Worm (Caenorhabditis elegans) whole organism, L4 larva: ENCODE data around the gene zmp-1.

Experiments
- F44E2.7 ChIP-seq: fragments of 200-800 bp; sonication (Bioruptor generic); IDR thresholded peaks from 2 replicates; pipeline ENCODE4 v2.1.2; 2022; ENCODE audit warnings: missing genetic modification characterization, missing compliant biosample characterization
- T26A8.4 ChIP-seq: fragments of 200-800 bp; sonication (Bioruptor generic); IDR thresholded peaks from 2 replicates; pipeline ENCODE4 v1.3.6; 2022; ENCODE audit warnings: missing genetic modification characterization, missing compliant biosample characterization
- aha-1 ChIP-seq: fragments of 150-350 bp; peaks from one replicate; lab custom pipeline; 2014; ENCODE audit warnings: missing biosample characterization, missing genetic modification characterization
- ama-1 ChIP-seq: fragments of 150-350 bp; optimal IDR thresholded peaks from 2 replicates; lab custom pipeline; 2014; ENCODE audit warnings: inconsistent platforms, mixed read lengths
- arid-1 ChIP-seq: fragments of 200-800 bp; sonication (Bioruptor generic); conservative IDR thresholded peaks from 2 replicates; pipeline ENCODE4 v1.3.6; 2022; ENCODE audit warnings: missing genetic modification reagents, missing genetic modification characterization, missing compliant biosample characterization
- ceh-20 ChIP-seq: fragments of 200-800 bp; sonication (Bioruptor generic); IDR thresholded peaks from 2 replicates; pipeline ENCODE4 v1.3.6; 2022; ENCODE audit warnings: missing genetic modification reagents, missing genetic modification characterization, missing compliant biosample characterization
- ceh-32 ChIP-seq: sonication (generic microtip); optimal IDR thresholded peaks from 2 replicates; lab custom pipeline; 2016; ENCODE audit warnings: mild to moderate bottlenecking, missing genetic modification characterization, missing compliant biosample characterization; ENCODE audit not compliant: poor library complexity
- ceh-82 ChIP-seq: sonication (generic microtip); optimal IDR thresholded peaks from 2 replicates; lab custom pipeline; 2017; ENCODE audit warnings: missing biosample characterization, missing genetic modification characterization
- daf-16 ChIP-seq, 3 experiments: sonication (generic microtip); optimal IDR thresholded peaks; 2 replicates each; lab custom pipeline; 2016 to 2017; ENCODE audit warnings: missing genetic modification characterization in 3 of 3, missing genetic modification reagents in 3 of 3, mild to moderate bottlenecking in 2 of 3, missing compliant biosample characterization in 2 of 3, missing biosample characterization in 1 of 3, moderate library complexity in 1 of 3
- dpl-1 ChIP-seq: fragments of 150-350 bp; optimal IDR thresholded peaks from 2 replicates; lab custom pipeline; 2014; ENCODE audit warnings: missing biosample characterization, missing genetic modification reagents, missing genetic modification characterization
- duxl-1 ChIP-seq: sonication (generic microtip); optimal IDR thresholded peaks from 2 replicates; lab custom pipeline; 2016; ENCODE audit warnings: mild to moderate bottlenecking, missing genetic modification characterization, moderate library complexity, missing compliant biosample characterization; ENCODE audit not compliant: poor library complexity
- egl-43 ChIP-seq: fragments of 200-800 bp; sonication (Bioruptor generic); IDR thresholded peaks from 2 replicates; pipeline ENCODE4 v1.3.6; 2022; ENCODE audit warnings: missing genetic modification reagents, missing genetic modification characterization, missing compliant biosample characterization
- fkh-10 ChIP-seq: fragments of 150-350 bp; optimal IDR thresholded peaks from 2 replicates; lab custom pipeline; 2014; ENCODE audit warnings: missing biosample characterization, missing genetic modification reagents, missing genetic modification characterization
- hif-1 ChIP-seq, 2 experiments: sonication (generic microtip); optimal IDR thresholded peaks; 2 replicates each; lab custom pipeline; 2016 to 2017; ENCODE audit warnings: missing compliant biosample characterization in 2 of 2, missing genetic modification characterization in 2 of 2, missing genetic modification reagents in 2 of 2, missing genotype in 2 of 2, mild to moderate bottlenecking in 1 of 2
- hlh-11 ChIP-seq: fragments of 200-800 bp; sonication (Bioruptor generic); optimal IDR thresholded peaks from 2 replicates; lab custom pipeline; 2018; ENCODE audit warnings: mild to moderate bottlenecking, missing genetic modification characterization, missing compliant biosample characterization
- hlh-30 ChIP-seq: sonication (generic microtip); optimal IDR thresholded peaks from 2 replicates; lab custom pipeline; 2017; ENCODE audit warnings: antibody characterized with exemption, mild to moderate bottlenecking, missing genetic modification characterization, missing compliant biosample characterization; ENCODE audit not compliant: insufficient read depth
- lin-13 ChIP-seq: fragments of 150-350 bp; optimal IDR thresholded peaks from 2 replicates; lab custom pipeline; 2014; ENCODE audit warnings: missing biosample characterization, missing genetic modification reagents, missing genetic modification characterization
- lin-15B ChIP-seq: fragments of 150-350 bp; sonication (generic microtip); optimal IDR thresholded peaks from 3 replicates; lab custom pipeline; 2014; ENCODE audit warnings: missing biosample characterization, missing genetic modification characterization
- lsy-2 ChIP-seq, 2 experiments: fragments of 150-350 bp in 1 of 2; sonication (generic microtip) in 1 of 2; optimal IDR thresholded peaks; 2 replicates each; lab custom pipeline; 2014 to 2017; ENCODE audit warnings: missing biosample characterization in 2 of 2, missing genetic modification characterization in 2 of 2
- madf-9 ChIP-seq: fragments of 200-800 bp; sonication (Bioruptor generic); conservative IDR thresholded peaks from 2 replicates; pipeline ENCODE4 v1.3.6; 2022; ENCODE audit warnings: missing genetic modification reagents, missing genetic modification characterization, missing compliant biosample characterization
- mdl-1 ChIP-seq, 2 experiments: fragments of 150-350 bp in 1 of 2; sonication (generic microtip) in 1 of 2; optimal IDR thresholded peaks; 2 replicates each; lab custom pipeline; 2014 to 2017; ENCODE audit warnings: missing biosample characterization in 2 of 2, missing genetic modification characterization in 2 of 2
- mes-2 ChIP-seq: sonication (generic microtip); optimal IDR thresholded peaks from 2 replicates; lab custom pipeline; 2016; ENCODE audit warnings: missing genotype, mild to moderate bottlenecking, missing genetic modification characterization, missing compliant biosample characterization; ENCODE audit not compliant: poor library complexity, severe bottlenecking
- nhr-111 ChIP-seq: fragments of 200-800 bp; sonication (Bioruptor generic); optimal IDR thresholded peaks from 2 replicates; lab custom pipeline; 2018; ENCODE audit warnings: mild to moderate bottlenecking, missing genetic modification characterization, missing compliant biosample characterization
- nhr-25 ChIP-seq: sonication (generic microtip); optimal IDR thresholded peaks from 2 replicates; lab custom pipeline; 2017; ENCODE audit warnings: missing genetic modification characterization, mild to moderate bottlenecking, missing compliant biosample characterization, antibody characterized with exemption, moderate library complexity, borderline replicate concordance; ENCODE audit not compliant: insufficient read depth
- nhr-42 ChIP-seq: fragments of 200-800 bp; sonication (Bioruptor generic); IDR thresholded peaks from 2 replicates; pipeline ENCODE4 v1.3.6; 2022; ENCODE audit warnings: missing genetic modification characterization, missing compliant biosample characterization
- nhr-48 ChIP-seq: sonication (generic microtip); optimal IDR thresholded peaks from 2 replicates; lab custom pipeline; 2016; ENCODE audit warnings: mild to moderate bottlenecking, missing genetic modification characterization, missing compliant biosample characterization
- nhr-77 ChIP-seq: fragments of 150-350 bp; optimal IDR thresholded peaks from 2 replicates; lab custom pipeline; 2014; ENCODE audit warnings: missing biosample characterization, missing genetic modification characterization
- php-3 ChIP-seq: fragments of 200-800 bp; sonication (Bioruptor generic); IDR thresholded peaks from 2 replicates; pipeline ENCODE4 v1.3.6; 2022; ENCODE audit warnings: missing genetic modification reagents, missing genetic modification characterization, missing compliant biosample characterization
- rbr-2 ChIP-seq: sonication (generic microtip); optimal IDR thresholded peaks from 2 replicates; lab custom pipeline; 2016; ENCODE audit warnings: missing genotype, missing genetic modification characterization, missing compliant biosample characterization
- set-16 ChIP-seq: fragments of 200-800 bp; sonication (Bioruptor generic); IDR thresholded peaks from 2 replicates; pipeline ENCODE4 v1.3.6; 2022; ENCODE audit warnings: missing genetic modification reagents, missing genetic modification characterization, missing compliant biosample characterization
- skn-1 ChIP-seq: fragments of 150-350 bp; optimal IDR thresholded peaks from 2 replicates; lab custom pipeline; 2014; ENCODE audit warnings: missing biosample characterization, missing genetic modification characterization
- snpc-1.2 ChIP-seq: fragments of 200-800 bp; sonication (Bioruptor generic); IDR thresholded peaks from 2 replicates; pipeline ENCODE4 v1.3.6; 2022; ENCODE audit warnings: missing genetic modification reagents, missing genetic modification characterization, missing compliant biosample characterization
- tra-1 ChIP-seq: fragments of 200-800 bp; sonication (Bioruptor generic); IDR thresholded peaks from 2 replicates; pipeline ENCODE4 v1.3.6; 2022; ENCODE audit warnings: missing genetic modification reagents, missing genetic modification characterization, missing compliant biosample characterization
- unc-62 ChIP-seq, 3 experiments: fragments of 150-350 bp in 1 of 3; sonication (generic microtip); optimal IDR thresholded peaks in 2 of 3; peaks in 1 of 3; 1 replicate in 1 of 3; 2 replicates in 2 of 3; lab custom pipeline; 2014 to 2017; ENCODE audit warnings: missing biosample characterization in 3 of 3, missing genetic modification characterization in 3 of 3, missing genetic modification reagents in 3 of 3, missing genotype in 1 of 3
- zag-1 ChIP-seq: fragments of 150-350 bp; optimal IDR thresholded peaks from 2 replicates; lab custom pipeline; 2014; ENCODE audit warnings: missing biosample characterization, missing genetic modification characterization
- zip-11 ChIP-seq: fragments of 200-800 bp; sonication (Bioruptor generic); IDR thresholded peaks from 2 replicates; pipeline ENCODE4 v1.3.6; 2022; ENCODE audit warnings: missing genetic modification characterization, missing compliant biosample characterization
- ztf-11 ChIP-seq: fragments of 150-350 bp; optimal IDR thresholded peaks from 2 replicates; lab custom pipeline; 2014; ENCODE audit warnings: missing biosample characterization, missing genetic modification characterization

zmp-1 gene

DNA sequence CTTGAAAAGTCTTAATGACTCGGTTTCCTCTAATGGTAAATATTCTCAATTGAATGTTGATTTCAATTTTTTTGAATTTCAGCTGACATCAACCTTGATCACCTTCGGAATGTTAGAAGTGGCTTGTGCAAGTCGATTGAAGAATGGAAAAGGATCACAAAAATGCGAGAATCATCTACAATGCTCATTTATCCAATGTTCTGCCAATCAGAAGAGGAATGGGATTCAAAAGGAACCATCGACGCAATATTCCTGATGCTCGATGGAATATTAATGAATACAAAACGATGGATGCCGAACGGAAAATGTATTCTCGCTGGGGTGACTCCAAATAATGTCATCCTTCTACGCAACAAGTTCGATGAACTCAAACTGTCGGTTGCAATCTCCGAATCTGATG is 28.8 kb upstream of the zmp-1 start:
- no peak for TF ChIP-seq lsy-2 (tag; optimal IDR thresholded peaks at IDR 0.05; lab: Kevin White, UChicago)
- peak; percentile 96 for TF ChIP-seq aha-1
- no peak for TF ChIP-seq nhr-48 (tag; lab: Kevin White, UChicago)
- no peak for TF ChIP-seq ceh-32 (tag; lab: Kevin White, UChicago)
- TF ChIP-seq ztf-11 (tag; lab: Kevin White, UChicago), result no peak
- TF ChIP-seq, all 104 proteins: peak for 1

DNA sequence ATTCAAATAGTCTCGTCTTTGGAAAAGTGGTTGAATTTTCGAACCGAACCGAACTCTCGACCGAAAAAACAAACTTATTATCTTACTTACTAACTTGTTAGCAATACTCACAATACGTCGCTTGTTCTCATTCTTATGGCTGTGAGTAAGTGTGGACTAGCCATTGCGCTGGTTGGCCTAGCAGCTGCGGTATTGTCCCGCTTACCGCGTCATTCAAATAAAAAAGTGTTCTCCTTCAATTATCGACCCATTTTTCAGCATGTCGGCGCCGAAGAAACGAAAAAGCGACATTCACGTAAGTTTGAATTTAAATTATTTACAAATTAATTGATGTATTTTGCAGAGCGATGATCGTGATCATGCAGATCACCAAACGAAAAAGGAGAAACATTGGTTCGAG is 26.3 kb upstream of the zmp-1 start:
- TF ChIP-seq dpl-1 (GFP tag; lab: Kevin White, UChicago) (peak; percentile 2), nhr-111 (GFP tag; lab: Kevin White, UChicago) (no peak), ceh-82 (tag; lab: Kevin White, UChicago) (no peak), nhr-42 (GFP tag; lab: Robert Waterston, UW) (no peak), rbr-2 (tag; lab: Kevin White, UChicago) (no peak), ceh-20 (GFP tag; lab: Robert Waterston, UW) (no peak), mes-2 (tag; lab: Kevin White, UChicago) (peak; percentile 73), egl-43 (no peak)

DNA sequence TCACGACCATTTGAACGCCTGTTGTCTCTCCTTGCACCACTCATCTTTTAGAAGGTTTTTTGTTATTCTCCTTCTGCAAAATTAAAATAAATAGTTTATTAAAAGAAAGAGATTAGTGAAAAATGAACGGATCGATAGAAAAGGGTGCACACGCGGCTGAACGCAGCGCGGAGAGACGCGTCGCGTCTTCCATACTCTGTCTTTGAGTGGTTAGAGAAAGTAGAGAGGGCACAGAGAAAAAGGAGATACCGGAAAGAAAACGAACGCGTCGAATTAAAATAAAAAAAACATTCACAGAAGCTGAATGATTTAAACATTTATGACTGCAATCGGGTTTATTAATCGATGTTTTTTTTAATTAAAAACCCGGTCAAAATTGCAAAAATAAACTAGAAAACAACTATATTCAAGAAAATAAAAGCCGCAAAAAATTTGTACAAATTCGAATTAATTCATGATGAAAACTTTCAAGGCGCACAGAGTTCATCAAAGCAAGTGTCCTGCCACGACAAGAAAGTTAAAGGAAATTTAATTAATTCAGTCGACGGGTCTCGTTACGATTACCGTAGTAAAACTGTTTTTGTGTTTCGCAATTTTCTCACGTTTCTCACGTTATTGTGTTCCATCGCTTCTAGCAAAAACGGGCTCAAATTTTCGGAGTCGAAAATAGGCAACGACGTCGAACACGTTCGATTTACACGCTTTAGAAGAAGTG is 25.6 kb upstream of the zmp-1 start, which contains the start of the genes nono-1 and nop-1:
nono-1 (minus strand) TSS at position 75 of the 715 bp plus-strand sequence.
nop-1 (plus strand) TSS at position 551 of the 715 bp plus-strand sequence.
- TF ChIP-seq hlh-30 (tag; lab: Kevin White, UChicago) (peak; percentile 42), fkh-10 (GFP tag; lab: Kevin White, UChicago) (no peak), mes-2 (tag; lab: Kevin White, UChicago) (peak; percentile 43), duxl-1 (tag; lab: Kevin White, UChicago) (no peak), tra-1 (GFP tag; lab: Robert Waterston, UW) (no peak), ama-1 (no peak), lsy-2 (tag; optimal IDR thresholded peaks at IDR 0.05; lab: Kevin White, UChicago) (peak in 1 of 2 experiments; percentile 17), aha-1 (peak; percentile 58), hlh-11 (tag; lab: Kevin White, UChicago) (peak; percentile 5), egl-43 (no peak), php-3 (GFP tag; lab: Robert Waterston, UW) (no peak), mdl-1 (tag; optimal IDR thresholded peaks at IDR 0.05; lab: Kevin White, UChicago) (peak in 1 of 2 experiments; percentile 53)

DNA sequence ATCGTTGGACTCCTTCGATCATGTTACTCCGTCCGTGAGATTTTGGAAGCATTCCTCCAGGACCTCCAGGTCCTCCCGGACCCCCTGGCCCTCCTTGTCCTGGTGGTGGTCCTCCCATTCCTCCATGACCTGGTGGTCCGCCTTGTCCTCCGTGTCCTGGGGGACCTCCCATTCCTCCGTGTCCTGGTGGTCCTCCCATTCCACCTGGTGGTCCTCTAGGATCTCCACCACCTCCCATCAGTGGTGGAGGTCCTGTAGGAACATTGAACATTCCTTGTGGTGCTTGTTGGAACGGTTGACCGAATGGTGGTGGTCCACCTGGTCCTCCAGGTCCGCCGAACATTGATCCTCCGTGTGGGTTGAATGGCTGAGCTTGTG is 21.1 kb upstream of the zmp-1 start:
- TF ChIP-seq mes-2 (tag; lab: Kevin White, UChicago) (no peak), unc-62 (GFP tag; optimal IDR thresholded peaks at IDR 0.05 in 1 of 2; lab: Kevin White, UChicago) (peak in 1 of 2 experiments; percentile 68), unc-62 (tag; optimal IDR thresholded peaks at IDR 0.05; lab: Kevin White, UChicago) (no peak), zip-11 (GFP tag; lab: Robert Waterston, UW) (no peak), lin-15B (tag; lab: Kevin White, UChicago) (no peak), egl-43 (0 out of 2 replicates have a peak, but pooled peaks have one; percentile 26), set-16 (peak; percentile 95), nhr-25 (tag; lab: Kevin White, UChicago) (no peak)

DNA sequence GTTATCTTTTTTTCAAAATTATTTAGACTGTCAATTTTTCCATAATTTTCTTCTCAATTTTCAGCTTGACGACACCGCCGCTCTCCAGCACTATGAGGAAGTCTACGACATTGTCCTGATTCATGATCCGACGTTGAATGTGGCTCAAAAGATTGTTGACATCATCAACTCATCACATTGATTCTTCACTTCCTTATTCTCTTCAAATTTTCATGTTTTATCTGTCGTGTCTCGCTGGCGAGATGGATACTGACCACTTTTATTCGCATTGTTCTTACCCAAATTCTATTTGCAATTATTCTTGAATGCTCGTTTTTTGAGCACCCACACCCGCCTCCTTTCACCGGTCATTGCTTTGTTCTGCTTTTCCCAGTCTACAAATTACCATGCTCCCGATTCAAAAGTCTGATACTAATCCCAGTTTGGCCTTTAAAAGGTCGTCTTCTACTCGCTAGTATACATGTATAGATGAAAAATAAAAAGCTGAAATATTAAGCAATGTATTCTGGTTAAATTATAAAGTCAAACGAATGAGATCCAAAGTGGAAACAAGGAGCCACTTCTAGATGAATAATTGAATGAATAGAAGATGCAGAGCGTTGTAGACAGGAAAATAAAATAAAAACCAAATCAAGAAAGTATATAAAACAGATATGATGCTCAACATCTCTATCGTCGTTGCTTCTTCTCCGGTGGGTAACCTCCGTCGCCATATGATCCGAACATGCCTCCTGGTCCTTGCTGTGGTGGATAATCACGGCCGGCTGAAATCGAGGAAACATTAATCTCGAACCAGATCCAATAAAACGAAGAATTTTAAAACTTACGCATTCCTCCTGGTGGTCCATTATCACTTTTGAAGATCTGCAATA is 20.5 kb upstream of the zmp-1 start:
- no peak for TF ChIP-seq mdl-1 (tag; optimal IDR thresholded peaks at IDR 0.05; lab: Kevin White, UChicago)
- peak; percentile 17 for TF ChIP-seq nhr-77 (tag; lab: Kevin White, UChicago)
- TF ChIP-seq snpc-1.2 (GFP tag; lab: Robert Waterston, UW), result no peak
- TF ChIP-seq madf-9 (GFP tag; lab: Robert Waterston, UW), result no peak
- TF ChIP-seq zag-1 (tag; lab: Kevin White, UChicago), result no peak
- TF ChIP-seq ama-1, result no peak
- TF ChIP-seq skn-1 (tag; lab: Kevin White, UChicago), result no peak
- TF ChIP-seq hif-1 (tag; optimal IDR thresholded peaks at IDR 0.05; lab: Kevin White, UChicago), result peak in 1 of 2 experiments; percentile 13
- TF ChIP-seq T26A8.4 (GFP tag; lab: Robert Waterston, UW), result peak; percentile 72; the same call in 1 of the 2 replicates
- TF ChIP-seq F44E2.7 (GFP tag; lab: Robert Waterston, UW), result no peak
- TF ChIP-seq daf-16 (GFP tag; optimal IDR thresholded peaks at IDR 0.05; lab: Kevin White, UChicago), result no peak
- peak; percentile 28 for TF ChIP-seq daf-16 (tag; optimal IDR thresholded peaks at IDR 0.05; lab: Kevin White, UChicago)
- 0 out of 2 replicates have a peak, but pooled peaks have one; percentile 10 for TF ChIP-seq ceh-20 (GFP tag; lab: Robert Waterston, UW)
- peak; percentile 59; the same call in 1 of the 2 replicates for TF ChIP-seq egl-43
- no peak for TF ChIP-seq lin-13 (GFP tag; lab: Kevin White, UChicago)
- peak; percentile 47; the same call in 1 of the 2 replicates for TF ChIP-seq arid-1 (GFP tag; lab: Robert Waterston, UW)
